Worm (Caenorhabditis elegans) whole organism, young adult: ENCODE data around the gene M04G7.2.

ENCODE experiments used
- aptf-2 ChIP-seq: fragments of 200-800 bp; sonication (Bioruptor generic); conservative IDR thresholded peaks from 2 replicates; pipeline ENCODE4 v1.3.6; 2022; ENCODE audit warnings: missing genetic modification reagents, missing genetic modification characterization, missing compliant biosample characterization
- ceh-100 ChIP-seq: fragments of 200-800 bp; sonication (Bioruptor generic); IDR thresholded peaks from 2 replicates; pipeline ENCODE4 v1.3.6; 2022; ENCODE audit warnings: missing genetic modification reagents, missing genetic modification characterization, missing compliant biosample characterization
- hlh-12 ChIP-seq: sonication (generic microtip); optimal IDR thresholded peaks from 2 replicates; lab custom pipeline; 2016; ENCODE audit warnings: missing genetic modification characterization, missing compliant biosample characterization
- hmg-20 ChIP-seq: fragments of 200-800 bp; sonication (Bioruptor generic); IDR thresholded peaks from 2 replicates; pipeline ENCODE4 v1.3.6; 2022; ENCODE audit warnings: missing genetic modification reagents, missing genetic modification characterization, missing compliant biosample characterization
- ztf-25 ChIP-seq: fragments of 200-800 bp; sonication (Bioruptor generic); IDR thresholded peaks from 2 replicates; pipeline ENCODE4 v1.3.6; 2022; ENCODE audit warnings: missing genetic modification reagents, missing genetic modification characterization, missing compliant biosample characterization

DNA sequence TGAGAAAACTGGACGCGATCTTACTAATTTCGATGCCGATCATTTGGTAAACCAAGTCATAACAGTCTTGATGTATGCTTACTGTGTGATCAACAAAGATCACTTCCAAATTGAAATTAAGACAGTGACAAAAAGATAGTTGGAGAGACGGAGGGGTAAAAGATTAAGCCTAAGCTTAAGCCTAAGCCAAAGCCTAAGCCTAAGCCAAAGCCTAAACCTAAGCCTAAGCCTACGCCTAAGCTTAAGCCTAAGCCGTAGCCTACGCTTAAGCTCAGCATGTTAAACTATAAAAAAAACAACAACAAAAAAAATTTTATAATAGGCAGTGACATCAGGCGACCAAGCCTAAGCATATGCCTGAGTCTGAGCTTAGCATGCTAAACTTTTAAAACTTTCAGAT, 36.3 kb upstream of the M04G7.2 start:
- TF ChIP-seq hlh-12 (tag; lab: Kevin White, UChicago) (no peak), ceh-100 (GFP tag; lab: Robert Waterston, UW) (no peak), aptf-2 (GFP tag; lab: Robert Waterston, UW) (no peak), ztf-25 (no peak), hmg-20 (GFP tag; lab: Robert Waterston, UW) (no peak)
